Worm (Caenorhabditis elegans) whole organism, young adult: ENCODE data around the gene C03B1.4.

Experiments
- B0336.3 ChIP-seq: fragments of 200-800 bp; sonication (Bioruptor generic); IDR thresholded peaks from 2 replicates; pipeline ENCODE4 v1.3.6; 2022; ENCODE audit warnings: missing genetic modification characterization, missing compliant biosample characterization
- aptf-2 ChIP-seq: fragments of 200-800 bp; sonication (Bioruptor generic); conservative IDR thresholded peaks from 2 replicates; pipeline ENCODE4 v1.3.6; 2022; ENCODE audit warnings: missing genetic modification reagents, missing genetic modification characterization, missing compliant biosample characterization
- athp-1 ChIP-seq: sonication (generic microtip); optimal IDR thresholded peaks from 2 replicates; lab custom pipeline; 2017; ENCODE audit warnings: mild to moderate bottlenecking, missing genetic modification characterization, missing compliant biosample characterization
- ceh-27 ChIP-seq: fragments of 200-800 bp; sonication (Bioruptor generic); optimal IDR thresholded peaks from 2 replicates; lab custom pipeline; 2018; ENCODE audit warnings: mild to moderate bottlenecking, missing genetic modification characterization, moderate library complexity, missing compliant biosample characterization
- dpl-1 ChIP-seq: fragments of 150-350 bp; optimal IDR thresholded peaks from 2 replicates; lab custom pipeline; 2014; ENCODE audit warnings: missing biosample characterization, missing genetic modification reagents, missing genetic modification characterization
- lin-54 ChIP-seq: fragments of 200-800 bp; sonication (Bioruptor generic); optimal IDR thresholded peaks from 2 replicates; lab custom pipeline; 2018; ENCODE audit warnings: mild to moderate bottlenecking, missing genetic modification characterization, missing compliant biosample characterization
- madf-6 ChIP-seq: fragments of 200-800 bp; sonication (Bioruptor generic); IDR thresholded peaks from 2 replicates; pipeline ENCODE4 v1.3.6; 2022; ENCODE audit warnings: missing genetic modification reagents, missing genetic modification characterization, missing compliant biosample characterization
- nhr-90 ChIP-seq: sonication (generic microtip); optimal IDR thresholded peaks from 2 replicates; lab custom pipeline; 2016; ENCODE audit warnings: missing genotype, mild to moderate bottlenecking, missing genetic modification characterization, missing compliant biosample characterization
- pha-4 ChIP-seq: fragments of 150-350 bp; sonication (generic microtip); optimal IDR thresholded peaks from 2 replicates; lab custom pipeline; 2014; ENCODE audit warnings: missing biosample characterization, missing genetic modification reagents, missing genetic modification characterization
- snpc-4 ChIP-seq, 5 experiments: fragments of 150-350 bp in 1 of 5; sonication (generic microtip) in 4 of 5; optimal IDR thresholded peaks; 2 replicates each; lab custom pipeline; 2014 to 2018; ENCODE audit warnings: missing genetic modification characterization in 5 of 5, missing biosample characterization in 3 of 5, antibody characterized with exemption in 2 of 5, mild to moderate bottlenecking in 2 of 5, missing compliant biosample characterization in 2 of 5, missing genotype in 2 of 5, moderate library complexity in 2 of 5, missing genetic modification reagents in 1 of 5
- tlf-1 ChIP-seq: fragments of 200-800 bp; sonication (Bioruptor generic); optimal IDR thresholded peaks from 2 replicates; lab custom pipeline; 2018; ENCODE audit warnings: mild to moderate bottlenecking, missing genetic modification characterization, missing compliant biosample characterization
- xnd-1 ChIP-seq: sonication (generic microtip); optimal IDR thresholded peaks from 2 replicates; lab custom pipeline; 2016; ENCODE audit warnings: missing genotype, missing genetic modification reagents, missing genetic modification characterization, missing compliant biosample characterization
- zfh-2 ChIP-seq: fragments of 200-800 bp; sonication (Bioruptor generic); conservative IDR thresholded peaks from 2 replicates; pipeline ENCODE4 v1.3.6; 2022; ENCODE audit warnings: missing genetic modification reagents, missing genetic modification characterization, missing compliant biosample characterization
- ztf-22 ChIP-seq: fragments of 200-800 bp; sonication (Bioruptor generic); optimal IDR thresholded peaks from 2 replicates; lab custom pipeline; 2018; ENCODE audit warnings: mild to moderate bottlenecking, missing genetic modification characterization, moderate library complexity, missing compliant biosample characterization

DNA sequence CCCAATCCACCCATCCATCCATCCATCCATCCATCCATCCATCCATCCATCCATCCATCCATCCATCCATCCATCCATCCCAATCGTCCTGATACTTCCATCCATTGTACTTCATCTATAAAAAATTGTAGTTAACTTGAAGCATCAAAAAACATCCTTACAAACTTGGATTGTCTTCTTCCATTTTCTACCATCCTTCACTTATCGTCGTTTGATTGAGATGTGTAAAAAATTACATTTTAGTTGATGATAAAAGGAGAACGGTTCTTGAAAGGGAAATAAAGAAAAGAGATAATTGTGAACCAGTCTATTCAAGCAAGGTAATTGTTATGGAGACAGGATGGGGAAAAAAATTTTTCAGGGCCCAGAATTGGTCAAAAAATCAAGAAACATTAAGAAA is 6.5 kb upstream of the C03B1.4 start, which contains the start of gene C03B1.10:
- TF ChIP-seq snpc-4 (GFP tag; optimal IDR thresholded peaks at IDR 0.05; lab: Kevin White, UChicago) (no peak), snpc-4 (tag; optimal IDR thresholded peaks at IDR 0.05; lab: Kevin White, UChicago) (no peak), aptf-2 (no peak), ztf-22 (GFP tag; lab: Kevin White, UChicago) (no peak), B0336.3 (GFP tag; lab: Robert Waterston, UW) (no peak), lin-54 (GFP tag; lab: Kevin White, UChicago) (no peak), dpl-1 (GFP tag; lab: Kevin White, UChicago) (no peak), pha-4 (tag; lab: Kevin White, UChicago) (no peak), madf-6 (GFP tag; lab: Robert Waterston, UW) (no peak), zfh-2 (GFP tag; lab: Robert Waterston, UW) (no peak), nhr-90 (tag; lab: Kevin White, UChicago) (no peak), xnd-1 (tag; lab: Kevin White, UChicago) (no peak), tlf-1 (GFP tag; lab: Kevin White, UChicago) (no peak), ceh-27 (GFP tag; lab: Kevin White, UChicago) (no peak), athp-1 (tag; lab: Kevin White, UChicago) (no peak)
